Fruit fly (Drosophila melanogaster): ENCODE results near the gene CG7231.

DNA sequence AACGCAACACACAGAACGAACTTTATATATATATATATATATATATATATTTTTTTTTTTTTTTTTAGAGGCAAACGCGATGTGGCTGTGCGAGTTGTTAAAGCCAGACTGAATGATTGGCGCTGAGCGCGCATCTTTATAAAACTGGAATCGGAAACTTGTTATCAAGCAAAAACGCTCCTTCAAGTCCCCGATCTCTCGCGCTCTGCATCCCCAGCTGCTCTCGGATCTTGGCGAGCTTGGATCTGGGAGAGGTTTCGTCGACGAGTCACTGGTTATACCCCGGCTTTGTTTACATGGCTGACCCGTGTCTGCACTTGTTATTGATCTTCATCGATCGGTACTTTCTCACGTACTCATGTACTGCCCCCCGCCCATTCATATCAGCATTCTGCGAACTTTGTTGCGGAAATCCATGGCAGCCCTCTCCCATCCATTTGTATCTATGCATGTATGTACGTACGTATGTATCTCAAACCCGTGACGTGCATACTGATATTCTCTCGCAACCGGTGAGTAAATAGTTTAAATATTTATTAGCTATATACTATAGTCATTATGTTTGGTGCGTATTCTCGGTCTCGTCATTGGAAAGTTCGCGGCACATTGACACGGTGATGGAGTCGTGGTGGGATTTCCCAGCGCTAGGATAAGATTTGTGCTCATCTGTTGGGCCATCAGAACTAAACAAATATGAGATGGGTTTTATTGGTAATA, 23.6 kb downstream of the CG7231 start, which contains the start of gene Spn28Dc:
- TF ChIP-seq Myc (optimal IDR thresholded peaks at IDR 0.05): no peak
- TF ChIP-seq insv (optimal IDR thresholded peaks at IDR 0.05): no peak

Measured in Kc167 (cell line).